Worm (Caenorhabditis elegans) whole organism, L3 larva: ENCODE data around the gene Y73F4A.1.

Source experiments
- egl-27 ChIP-seq: sonication (generic microtip); optimal IDR thresholded peaks from 4 replicates; lab custom pipeline; 2017; ENCODE audit warnings: missing biosample characterization, missing genetic modification reagents, missing genetic modification characterization
- elt-2 ChIP-seq: sonication (generic microtip); optimal IDR thresholded peaks from 2 replicates; lab custom pipeline; 2016; ENCODE audit warnings: missing genetic modification reagents, mild to moderate bottlenecking, missing genetic modification characterization, missing compliant biosample characterization
- fkh-10 ChIP-seq: sonication (generic microtip); optimal IDR thresholded peaks from 2 replicates; lab custom pipeline; 2017; ENCODE audit warnings: missing biosample characterization, missing genetic modification reagents, missing genetic modification characterization
- tbx-2 ChIP-seq: sonication (generic microtip); optimal IDR thresholded peaks from 2 replicates; lab custom pipeline; 2016; ENCODE audit warnings: mild to moderate bottlenecking, missing genetic modification characterization, missing compliant biosample characterization

ce11 chrIV:9005310-9005709 is 39.8 kb downstream of the Y73F4A.1 start, which contains the start of gene unc-129:
- TF ChIP-seq egl-27 (tag; lab: Kevin White, UChicago), result no peak
- no peak for TF ChIP-seq tbx-2 (tag; lab: Kevin White, UChicago)
- TF ChIP-seq fkh-10 (GFP tag; lab: Kevin White, UChicago), result no peak
- no peak for TF ChIP-seq elt-2 (tag; lab: Kevin White, UChicago)
